Worm (Caenorhabditis elegans) whole organism, L4 larva: Measurements from ENCODE around the gene smc-5.

ENCODE experiments used
- F10B5.3 ChIP-seq: sonication (generic microtip); optimal IDR thresholded peaks from 2 replicates; lab custom pipeline; 2016; ENCODE audit warnings: mild to moderate bottlenecking, missing genetic modification characterization, missing compliant biosample characterization
- F37D6.2 ChIP-seq: sonication (generic microtip); optimal IDR thresholded peaks from 2 replicates; lab custom pipeline; 2016; ENCODE audit warnings: mild to moderate bottlenecking, missing genetic modification characterization, missing compliant biosample characterization
- T26A8.4 ChIP-seq: fragments of 200-800 bp; sonication (Bioruptor generic); IDR thresholded peaks from 2 replicates; pipeline ENCODE4 v1.3.6; 2022; ENCODE audit warnings: missing genetic modification characterization, missing compliant biosample characterization
- ZK546.5 ChIP-seq, 2 experiments: sonication (generic microtip); optimal IDR thresholded peaks; 2 replicates each; lab custom pipeline; 2017; ENCODE audit warnings: missing biosample characterization in 2 of 2, missing genetic modification characterization in 2 of 2
- aha-1 ChIP-seq: fragments of 150-350 bp; peaks from one replicate; lab custom pipeline; 2014; ENCODE audit warnings: missing biosample characterization, missing genetic modification characterization
- aly-2 ChIP-seq: sonication (generic microtip); optimal IDR thresholded peaks from 2 replicates; lab custom pipeline; 2018; ENCODE audit warnings: missing biosample characterization, missing genetic modification characterization
- ceh-20 ChIP-seq: fragments of 200-800 bp; sonication (Bioruptor generic); IDR thresholded peaks from 2 replicates; pipeline ENCODE4 v1.3.6; 2022; ENCODE audit warnings: missing genetic modification reagents, missing genetic modification characterization, missing compliant biosample characterization
- cey-2 ChIP-seq: sonication (generic microtip); optimal IDR thresholded peaks from 3 replicates; lab custom pipeline; 2017; ENCODE audit warnings: missing genetic modification characterization, mild to moderate bottlenecking, missing compliant biosample characterization, antibody characterized with exemption, borderline replicate concordance; ENCODE audit not compliant: insufficient read depth
- daf-16 ChIP-seq, 3 experiments: sonication (generic microtip); optimal IDR thresholded peaks; 2 replicates each; lab custom pipeline; 2016 to 2017; ENCODE audit warnings: missing genetic modification characterization in 3 of 3, missing genetic modification reagents in 3 of 3, mild to moderate bottlenecking in 2 of 3, missing compliant biosample characterization in 2 of 3, missing biosample characterization in 1 of 3, moderate library complexity in 1 of 3
- dmd-8 ChIP-seq: fragments of 200-800 bp; sonication (Bioruptor generic); IDR thresholded peaks from 2 replicates; pipeline ENCODE4 v1.3.6; 2022; ENCODE audit warnings: missing genetic modification characterization, missing compliant biosample characterization
- dve-1 ChIP-seq: sonication (generic microtip); optimal IDR thresholded peaks from 2 replicates; lab custom pipeline; 2017; ENCODE audit warnings: antibody characterized with exemption, mild to moderate bottlenecking, missing genetic modification characterization, missing compliant biosample characterization; ENCODE audit not compliant: insufficient read depth
- fkh-10 ChIP-seq: fragments of 150-350 bp; optimal IDR thresholded peaks from 2 replicates; lab custom pipeline; 2014; ENCODE audit warnings: missing biosample characterization, missing genetic modification reagents, missing genetic modification characterization
- fos-1 ChIP-seq: fragments of 150-350 bp; optimal IDR thresholded peaks from 2 replicates; lab custom pipeline; 2014; ENCODE audit warnings: missing biosample characterization, missing genetic modification characterization
- hif-1 ChIP-seq, 2 experiments: sonication (generic microtip); optimal IDR thresholded peaks; 2 replicates each; lab custom pipeline; 2016 to 2017; ENCODE audit warnings: missing compliant biosample characterization in 2 of 2, missing genetic modification characterization in 2 of 2, missing genetic modification reagents in 2 of 2, missing genotype in 2 of 2, mild to moderate bottlenecking in 1 of 2
- hlh-11 ChIP-seq: fragments of 200-800 bp; sonication (Bioruptor generic); optimal IDR thresholded peaks from 2 replicates; lab custom pipeline; 2018; ENCODE audit warnings: mild to moderate bottlenecking, missing genetic modification characterization, missing compliant biosample characterization
- hlh-30 ChIP-seq: sonication (generic microtip); optimal IDR thresholded peaks from 2 replicates; lab custom pipeline; 2017; ENCODE audit warnings: antibody characterized with exemption, mild to moderate bottlenecking, missing genetic modification characterization, missing compliant biosample characterization; ENCODE audit not compliant: insufficient read depth
- lin-38 ChIP-seq: fragments of 200-800 bp; sonication (Bioruptor generic); IDR thresholded peaks from 2 replicates; pipeline ENCODE4 v1.3.6; 2022; ENCODE audit warnings: missing genetic modification reagents, missing genetic modification characterization, missing compliant biosample characterization
- lsy-2 ChIP-seq, 2 experiments: fragments of 150-350 bp in 1 of 2; sonication (generic microtip) in 1 of 2; optimal IDR thresholded peaks; 2 replicates each; lab custom pipeline; 2014 to 2017; ENCODE audit warnings: missing biosample characterization in 2 of 2, missing genetic modification characterization in 2 of 2
- madf-9 ChIP-seq: fragments of 200-800 bp; sonication (Bioruptor generic); conservative IDR thresholded peaks from 2 replicates; pipeline ENCODE4 v1.3.6; 2022; ENCODE audit warnings: missing genetic modification reagents, missing genetic modification characterization, missing compliant biosample characterization
- mdl-1 ChIP-seq, 2 experiments: fragments of 150-350 bp in 1 of 2; sonication (generic microtip) in 1 of 2; optimal IDR thresholded peaks; 2 replicates each; lab custom pipeline; 2014 to 2017; ENCODE audit warnings: missing biosample characterization in 2 of 2, missing genetic modification characterization in 2 of 2
- mep-1 ChIP-seq: fragments of 150-350 bp; sonication (generic microtip); optimal IDR thresholded peaks from 3 replicates; lab custom pipeline; 2014; ENCODE audit warnings: missing biosample characterization, missing genetic modification characterization
- nhr-237 ChIP-seq: sonication (generic microtip); optimal IDR thresholded peaks from 2 replicates; lab custom pipeline; 2017; ENCODE audit warnings: missing biosample characterization, missing genetic modification characterization
- nhr-28 ChIP-seq: fragments of 150-350 bp; optimal IDR thresholded peaks from 2 replicates; lab custom pipeline; 2014; ENCODE audit warnings: missing biosample characterization, missing genetic modification characterization
- nhr-48 ChIP-seq: sonication (generic microtip); optimal IDR thresholded peaks from 2 replicates; lab custom pipeline; 2016; ENCODE audit warnings: mild to moderate bottlenecking, missing genetic modification characterization, missing compliant biosample characterization
- nhr-6 ChIP-seq: fragments of 150-350 bp; optimal IDR thresholded peaks from 2 replicates; lab custom pipeline; 2014; ENCODE audit warnings: missing biosample characterization, missing genetic modification characterization
- pha-4 ChIP-seq, 2 experiments: fragments of 150-350 bp in 1 of 2; fragments of 200-800 bp in 1 of 2; sonication (Bioruptor generic) in 1 of 2; IDR thresholded peaks in 1 of 2; optimal IDR thresholded peaks in 1 of 2; 2 replicates each; pipeline versions ENCODE4 v1.3.6 to Lab custom; 2014 to 2022; ENCODE audit warnings: missing genetic modification characterization in 2 of 2, missing genetic modification reagents in 2 of 2, missing biosample characterization in 1 of 2, missing compliant biosample characterization in 1 of 2
- php-3 ChIP-seq: fragments of 200-800 bp; sonication (Bioruptor generic); IDR thresholded peaks from 2 replicates; pipeline ENCODE4 v1.3.6; 2022; ENCODE audit warnings: missing genetic modification reagents, missing genetic modification characterization, missing compliant biosample characterization
- saeg-2 ChIP-seq: fragments of 200-800 bp; sonication (Bioruptor generic); IDR thresholded peaks from 2 replicates; pipeline ENCODE4 v1.3.6; 2022; ENCODE audit warnings: missing genetic modification reagents, missing genetic modification characterization, missing compliant biosample characterization
- spr-1 ChIP-seq: sonication (generic microtip); optimal IDR thresholded peaks from 2 replicates; lab custom pipeline; 2016; ENCODE audit warnings: mild to moderate bottlenecking, missing genetic modification characterization, missing compliant biosample characterization
- spr-3 ChIP-seq: fragments of 200-800 bp; sonication (Bioruptor generic); optimal IDR thresholded peaks from 2 replicates; lab custom pipeline; 2018; ENCODE audit warnings: mild to moderate bottlenecking, missing genetic modification characterization, missing compliant biosample characterization
- tra-1 ChIP-seq: fragments of 200-800 bp; sonication (Bioruptor generic); IDR thresholded peaks from 2 replicates; pipeline ENCODE4 v1.3.6; 2022; ENCODE audit warnings: missing genetic modification reagents, missing genetic modification characterization, missing compliant biosample characterization
- unc-62 ChIP-seq, 3 experiments: fragments of 150-350 bp in 1 of 3; sonication (generic microtip); optimal IDR thresholded peaks in 2 of 3; peaks in 1 of 3; 1 replicate in 1 of 3; 2 replicates in 2 of 3; lab custom pipeline; 2014 to 2017; ENCODE audit warnings: missing biosample characterization in 3 of 3, missing genetic modification characterization in 3 of 3, missing genetic modification reagents in 3 of 3, missing genotype in 1 of 3
- vab-7 ChIP-seq: fragments of 200-800 bp; sonication (Bioruptor generic); IDR thresholded peaks from 2 replicates; pipeline ENCODE4 v1.3.6; 2022; ENCODE audit warnings: missing genetic modification reagents, missing genetic modification characterization, missing compliant biosample characterization
- zag-1 ChIP-seq: fragments of 150-350 bp; optimal IDR thresholded peaks from 2 replicates; lab custom pipeline; 2014; ENCODE audit warnings: missing biosample characterization, missing genetic modification characterization
- zip-2 ChIP-seq: fragments of 150-350 bp; optimal IDR thresholded peaks from 2 replicates; lab custom pipeline; 2014; ENCODE audit warnings: missing biosample characterization, missing genetic modification characterization

Gene smc-5

ce11 chrII:5016977-5017585 is 44.8 kb upstream of the smc-5 start (continued):
- TF ChIP-seq mdl-1 (tag; optimal IDR thresholded peaks at IDR 0.05; lab: Kevin White, UChicago) = peak; percentile 35 to 85
- TF ChIP-seq aha-1 (tag; lab: Kevin White, UChicago) = peak; percentile 97
- TF ChIP-seq hlh-30 = peak; percentile 77
- no peak for TF ChIP-seq vab-7 (GFP tag; lab: Robert Waterston, UW)
- TF ChIP-seq daf-16 (GFP tag; optimal IDR thresholded peaks at IDR 0.05; lab: Kevin White, UChicago) = peak; percentile 11 to 19
- peak; percentile 74 for TF ChIP-seq daf-16 (tag; optimal IDR thresholded peaks at IDR 0.05; lab: Kevin White, UChicago)
- TF ChIP-seq php-3 = 0 out of 2 replicates have a peak, but pooled peaks have one; percentile 16
- TF ChIP-seq tra-1 (GFP tag; lab: Robert Waterston, UW) = 0 out of 2 replicates have a peak, but pooled peaks have one; percentile 3
- 0 out of 2 replicates have a peak, but pooled peaks have one; percentile 5 for TF ChIP-seq madf-9
- no peak for TF ChIP-seq zag-1 (tag; lab: Kevin White, UChicago)
- TF ChIP-seq fkh-10 = peak; percentile 58
- TF ChIP-seq saeg-2 (GFP tag; lab: Robert Waterston, UW) = no peak
- TF ChIP-seq F10B5.3 (tag; lab: Kevin White, UChicago) = no peak
- peak; percentile 21 for TF ChIP-seq nhr-6
- TF ChIP-seq nhr-28 = peak; percentile 72
- TF ChIP-seq nhr-48 (tag; lab: Kevin White, UChicago) = peak; percentile 32
- TF ChIP-seq pha-4 (GFP tag; IDR thresholded peaks at IDR 0.05; lab: Robert Waterston, UW) = peak; percentile 63; the same call in 1 of the 2 replicates
- TF ChIP-seq pha-4 (tag; optimal IDR thresholded peaks at IDR 0.05; lab: Kevin White, UChicago) = no peak
- TF ChIP-seq fos-1 (tag; lab: Kevin White, UChicago) = no peak
- no peak for TF ChIP-seq spr-3 (GFP tag; lab: Kevin White, UChicago)
- no peak for TF ChIP-seq dmd-8 (GFP tag; lab: Robert Waterston, UW)
- peak; percentile 44 for TF ChIP-seq ceh-20 (GFP tag; lab: Robert Waterston, UW)
- peak; percentile 78 for TF ChIP-seq dve-1 (tag; lab: Kevin White, UChicago)
- TF ChIP-seq mep-1 (tag; lab: Kevin White, UChicago) = no peak
- no peak for TF ChIP-seq nhr-237 (tag; lab: Kevin White, UChicago)
- peak; percentile 57 to 76 for TF ChIP-seq lsy-2 (tag; optimal IDR thresholded peaks at IDR 0.05; lab: Kevin White, UChicago)
- peak in 1 of 2 experiments; percentile 20 for TF ChIP-seq ZK546.5 (tag; optimal IDR thresholded peaks at IDR 0.05; lab: Kevin White, UChicago)
- TF ChIP-seq spr-1 (tag; lab: Kevin White, UChicago) = peak; percentile 35
- peak; percentile 5 for TF ChIP-seq F37D6.2 (tag; lab: Kevin White, UChicago)
- peak; percentile 49; the same call in 1 of the 2 replicates for TF ChIP-seq T26A8.4
- TF ChIP-seq hlh-11 (tag; lab: Kevin White, UChicago) = peak; percentile 83
- TF ChIP-seq hif-1 (tag; optimal IDR thresholded peaks at IDR 0.05; lab: Kevin White, UChicago) = peak in 1 of 2 experiments; percentile 51
- TF ChIP-seq aly-2 = no peak
- TF ChIP-seq, all 104 proteins: peak for 35

DNA sequence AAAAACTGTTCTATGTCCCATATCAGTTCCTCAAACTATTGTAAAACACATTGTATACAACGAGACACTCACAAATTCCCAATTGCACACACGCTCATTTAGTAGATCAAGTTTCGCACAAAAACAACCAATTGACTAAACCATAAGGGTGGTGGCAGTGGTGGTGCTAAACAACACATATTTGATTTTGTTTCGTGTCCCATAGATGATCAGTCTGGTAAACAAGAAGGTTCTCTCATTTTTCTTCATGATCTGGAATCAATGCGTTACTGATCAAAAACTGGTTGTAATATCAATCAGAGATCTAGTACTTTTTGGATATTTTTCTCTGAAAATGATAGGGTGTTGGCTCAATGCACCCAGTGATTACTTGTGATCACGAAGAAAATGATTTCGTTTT is 43.3 kb upstream of the smc-5 start:
- TF ChIP-seq ceh-20 (GFP tag; lab: Robert Waterston, UW) (no peak), cey-2 (tag; lab: Kevin White, UChicago) (no peak), lin-38 (GFP tag; lab: Robert Waterston, UW) (no peak), aha-1 (tag; lab: Kevin White, UChicago) (peak; percentile 24), unc-62 (GFP tag; optimal IDR thresholded peaks at IDR 0.05 in 1 of 2; lab: Kevin White, UChicago) (peak in 1 of 2 experiments; percentile 77), unc-62 (tag; optimal IDR thresholded peaks at IDR 0.05; lab: Kevin White, UChicago) (no peak), mep-1 (tag; lab: Kevin White, UChicago) (no peak), zip-2 (no peak)
